Worm (Caenorhabditis elegans) whole organism, L4/young adult: ENCODE results near the gene srd-26.

ENCODE experiments used
- W03F9.2 ChIP-seq: fragments of 150-350 bp; optimal IDR thresholded peaks from 2 replicates; lab custom pipeline; 2014; ENCODE audit warnings: missing biosample characterization, missing genetic modification characterization
- him-1 ChIP-seq: sonication (generic microtip); optimal IDR thresholded peaks from 2 replicates; lab custom pipeline; 2016; ENCODE audit warnings: missing genotype, missing genetic modification reagents, missing genetic modification characterization, missing compliant biosample characterization

DNA sequence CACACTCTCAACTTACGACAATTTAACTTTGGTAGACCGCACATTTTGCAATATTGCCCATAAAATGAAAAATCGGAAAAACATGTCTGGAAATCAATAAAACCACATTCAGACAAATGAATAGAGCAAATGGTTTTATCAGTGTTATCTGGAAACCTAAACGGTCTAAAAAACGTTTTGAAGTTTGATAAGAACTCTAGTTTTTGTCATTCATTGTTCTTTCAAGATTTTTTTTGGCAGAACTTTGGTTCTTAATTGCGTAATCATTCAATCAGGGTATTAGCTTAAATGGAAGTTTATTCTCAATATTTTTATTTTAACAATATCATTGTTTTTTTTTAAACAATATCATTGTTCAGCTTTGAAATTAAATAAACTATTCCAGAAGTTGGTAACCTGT is 12.4 kb upstream of the srd-26 start, which contains the start of gene cest-2.2:
- TF ChIP-seq him-1 (tag; lab: Kevin White, UChicago) (no peak), W03F9.2 (tag; lab: Kevin White, UChicago) (no peak)
